Fruit fly (Drosophila melanogaster): ENCODE data around the gene CG2116.

CG2116 gene

DNA sequence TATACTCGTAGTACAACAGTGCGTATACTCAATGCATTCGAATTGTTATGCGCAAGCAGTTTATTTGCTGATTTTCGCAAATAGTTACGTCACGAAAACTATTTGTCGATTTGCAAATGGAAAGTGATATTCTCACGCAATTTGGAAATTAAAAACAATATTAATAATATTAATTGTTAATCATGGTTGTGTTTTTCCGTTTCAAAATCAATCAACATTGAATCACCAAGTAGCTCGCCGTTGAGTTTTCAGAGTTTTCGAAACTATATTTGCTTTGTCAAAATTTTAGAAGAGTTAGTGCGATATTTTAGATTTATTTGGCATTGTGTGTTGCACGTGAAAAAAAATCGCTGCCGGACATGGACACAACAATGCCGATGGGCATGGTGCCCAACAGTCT is 30.1 kb downstream of the CG2116 start, which contains the start of gene CG15337:
TSS of gene CG15337 (plus strand) at position 301 of the 400 bp plus-strand sequence.
- TF ChIP-seq ey (GFP tag; optimal IDR thresholded peaks at IDR 0.05) (no peak), Hr83 (GFP tag; optimal IDR thresholded peaks at IDR 0.05; ENCODE audit: poor library complexity, severe bottlenecking) (no peak), dsf (GFP tag; optimal IDR thresholded peaks at IDR 0.05; ENCODE audit: borderline replicate concordance) (no peak), CrebA (GFP tag; optimal IDR thresholded peaks at IDR 0.05; ENCODE audit: borderline replicate concordance) (no peak), pan (optimal IDR thresholded peaks at IDR 0.05) (no peak), sv (GFP tag; optimal IDR thresholded peaks at IDR 0.05) (no peak), Dif (GFP tag; optimal IDR thresholded peaks at IDR 0.05; ENCODE audit: partially characterized antibody) (no peak), psq (GFP tag; optimal IDR thresholded peaks at IDR 0.05) (no peak), fru (GFP tag; optimal IDR thresholded peaks at IDR 0.05) (no peak), br (GFP tag; optimal IDR thresholded peaks at IDR 0.05) (no peak), brk (GFP tag; optimal IDR thresholded peaks at IDR 0.05) (no peak), Sp1 (GFP tag; optimal IDR thresholded peaks at IDR 0.05) (no peak), jim (GFP tag; optimal IDR thresholded peaks at IDR 0.05) (no peak), OdsH (GFP tag; optimal IDR thresholded peaks at IDR 0.05) (no peak), Myc (optimal IDR thresholded peaks at IDR 0.05) (no peak), Dfd (GFP tag; optimal IDR thresholded peaks at IDR 0.05) (no peak), Vsx2 (GFP tag; optimal IDR thresholded peaks at IDR 0.05; ENCODE audit: partially characterized antibody) (no peak), rgr (GFP tag; optimal IDR thresholded peaks at IDR 0.05) (no peak)

DNA sequence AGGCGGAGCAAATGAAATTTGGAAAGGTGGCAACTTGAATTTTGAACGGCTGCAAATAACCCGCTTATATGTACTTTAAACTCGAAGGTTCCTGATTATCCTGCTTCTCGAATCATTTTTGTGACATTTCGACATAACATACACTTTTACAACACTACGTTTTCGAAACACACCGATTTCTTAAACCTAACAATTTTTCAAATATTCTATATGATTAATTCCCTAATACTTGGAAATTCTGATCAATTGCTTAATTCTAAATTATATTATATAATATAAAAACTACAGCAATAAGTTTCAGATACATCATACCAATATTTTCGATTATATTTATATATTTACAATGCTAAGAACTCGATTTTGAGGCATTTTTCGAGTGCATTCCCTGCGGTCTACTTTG is 33.1 kb downstream of the CG2116 start, which contains the start of gene CG10761:
TSS of gene CG10761 (minus strand) at position 101 of the 400 bp plus-strand sequence.
- TF ChIP-seq h (GFP tag; optimal IDR thresholded peaks at IDR 0.05) (no peak), Jra (GFP tag; optimal IDR thresholded peaks at IDR 0.05) (no peak), fru (GFP tag; optimal IDR thresholded peaks at IDR 0.05) (no peak), ey (GFP tag; optimal IDR thresholded peaks at IDR 0.05) (no peak), Abd-B (GFP tag; optimal IDR thresholded peaks at IDR 0.05) (no peak), CG9705 (GFP tag; optimal IDR thresholded peaks at IDR 0.05) (no peak), lola (GFP tag; optimal IDR thresholded peaks at IDR 0.05) (no peak), dl (GFP tag; optimal IDR thresholded peaks at IDR 0.05; ENCODE audit: insufficient read depth in 1 of 2, partially characterized antibody in 2 of 2) (no peak), woc (GFP tag; optimal IDR thresholded peaks at IDR 0.05) (no peak), Vsx2 (GFP tag; optimal IDR thresholded peaks at IDR 0.05; ENCODE audit: partially characterized antibody) (no peak), Hr78 (GFP tag; optimal IDR thresholded peaks at IDR 0.05) (no peak)

DNA sequence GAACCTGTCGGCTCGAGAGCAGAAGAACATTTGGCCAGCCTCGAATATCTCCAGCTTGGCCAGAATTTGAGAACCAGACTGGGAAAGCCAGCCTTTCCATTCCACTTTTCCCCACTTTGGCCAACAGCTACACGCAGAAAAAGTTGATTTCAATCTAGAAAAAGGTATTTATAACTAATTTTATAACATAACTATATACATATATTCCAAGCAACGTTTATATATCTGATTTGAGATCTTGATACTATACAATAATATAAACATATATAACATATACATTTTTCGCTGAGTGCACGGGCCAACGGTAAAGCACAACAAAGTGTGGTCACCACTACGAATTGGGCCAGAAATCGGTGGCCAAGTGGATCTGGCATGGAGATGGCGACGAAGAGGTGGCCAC is 33.8 kb downstream of the CG2116 start:
- TF ChIP-seq foxo (GFP tag; optimal IDR thresholded peaks at IDR 0.05) = no peak

DNA sequence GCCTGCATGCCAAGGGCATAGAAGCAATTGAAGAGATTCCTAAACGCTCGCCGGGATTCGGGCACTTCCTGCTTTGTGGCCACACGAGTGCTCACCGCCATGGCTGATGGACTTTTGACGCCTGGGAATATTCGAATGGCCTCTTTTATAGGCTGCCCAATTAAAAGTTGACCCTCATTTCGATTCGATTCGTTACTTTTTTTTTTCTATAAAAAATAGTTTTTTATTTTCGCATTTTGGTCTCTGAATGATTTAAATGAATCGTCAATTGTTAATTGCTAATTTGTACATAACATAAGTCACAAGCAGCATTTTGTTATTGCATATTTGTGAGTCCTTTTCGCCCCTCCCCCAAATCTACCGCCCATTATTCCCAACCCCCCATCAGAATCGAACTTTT is 36.0 kb downstream of the CG2116 start, which contains the start of gene Or7a:
TSS of gene Or7a (minus strand) at position 101 of the 400 bp plus-strand sequence.
- TF ChIP-seq GATAd (GFP tag; optimal IDR thresholded peaks at IDR 0.05) (no peak), CG32264 (GFP tag; optimal IDR thresholded peaks at IDR 0.05) (no peak), Jra (GFP tag; optimal IDR thresholded peaks at IDR 0.05) (no peak), br (GFP tag; optimal IDR thresholded peaks at IDR 0.05) (no peak), dsf (GFP tag; optimal IDR thresholded peaks at IDR 0.05; ENCODE audit: borderline replicate concordance) (no peak), HLH106 (tag; optimal IDR thresholded peaks at IDR 0.05) (no peak), ey (GFP tag; optimal IDR thresholded peaks at IDR 0.05) (no peak), fru (GFP tag; optimal IDR thresholded peaks at IDR 0.05) (no peak), Hr78 (GFP tag; optimal IDR thresholded peaks at IDR 0.05) (no peak), Hnf4 (GFP tag; optimal IDR thresholded peaks at IDR 0.05) (no peak), Rel (GFP tag; optimal IDR thresholded peaks at IDR 0.05) (no peak), Rel (tag; optimal IDR thresholded peaks at IDR 0.05) (no peak), Dfd (GFP tag; optimal IDR thresholded peaks at IDR 0.05) (no peak)

DNA sequence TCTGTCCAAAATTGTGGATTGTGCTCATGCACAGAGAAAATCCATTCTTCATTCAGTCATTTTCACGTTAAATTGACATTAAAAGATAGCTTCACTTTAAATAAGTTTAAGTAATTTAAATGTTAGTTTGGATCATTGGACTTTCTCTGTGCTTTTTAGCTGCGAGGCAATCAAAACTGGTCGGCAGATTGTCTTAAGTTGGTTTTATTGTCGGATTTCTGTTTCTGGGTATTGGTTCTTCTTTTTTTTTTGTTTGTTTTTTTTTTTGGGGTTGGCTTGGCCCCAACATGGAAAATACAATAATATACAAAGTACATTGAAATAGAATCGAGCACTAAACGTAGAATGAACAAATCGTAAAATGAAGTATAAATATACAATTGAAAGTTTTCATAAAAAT is 40.6 kb downstream of the CG2116 start, which contains the start of gene CG2278:
TSS of gene CG2278 (minus strand) at position 101 of the 400 bp plus-strand sequence.
- TF ChIP-seq Mio (GFP tag; optimal IDR thresholded peaks at IDR 0.05) = no peak
- TF ChIP-seq GATAd (GFP tag; optimal IDR thresholded peaks at IDR 0.05) = no peak
- no peak for TF ChIP-seq Myc (optimal IDR thresholded peaks at IDR 0.05)
- no peak for TF ChIP-seq CG9705 (GFP tag; optimal IDR thresholded peaks at IDR 0.05)
- no peak for TF ChIP-seq dsf (GFP tag; optimal IDR thresholded peaks at IDR 0.05; ENCODE audit: borderline replicate concordance)
- TF ChIP-seq N (GFP tag; optimal IDR thresholded peaks at IDR 0.05) = no peak
- no peak for TF ChIP-seq Hnf4 (GFP tag; optimal IDR thresholded peaks at IDR 0.05)
- TF ChIP-seq OdsH (GFP tag; optimal IDR thresholded peaks at IDR 0.05) = no peak
- no peak for TF ChIP-seq tai (GFP tag; optimal IDR thresholded peaks at IDR 0.05)
- no peak for TF ChIP-seq jim (GFP tag; optimal IDR thresholded peaks at IDR 0.05)
- no peak for TF ChIP-seq dl (GFP tag; optimal IDR thresholded peaks at IDR 0.05; ENCODE audit: insufficient read depth in 1 of 2, partially characterized antibody in 2 of 2)
- no peak for TF ChIP-seq brk (GFP tag; optimal IDR thresholded peaks at IDR 0.05)
- TF ChIP-seq h (GFP tag; optimal IDR thresholded peaks at IDR 0.05) = no peak
